Worm (Caenorhabditis elegans) whole organism, late embryonic: ENCODE results near the gene asp-18.

ENCODE experiments used
- C38D4.7 ChIP-seq: fragments of 200-800 bp; sonication (Bioruptor generic); optimal IDR thresholded peaks from 2 replicates; lab custom pipeline; 2018; ENCODE audit warnings: mild to moderate bottlenecking, missing genetic modification characterization, moderate library complexity, missing compliant biosample characterization
- F13H6.1 ChIP-seq: sonication (generic microtip); optimal IDR thresholded peaks from 2 replicates; lab custom pipeline; 2016; ENCODE audit warnings: missing genetic modification characterization, missing compliant biosample characterization
- T23F11.4 ChIP-seq: fragments of 200-800 bp; sonication (Bioruptor generic); optimal IDR thresholded peaks from 2 replicates; lab custom pipeline; 2018; ENCODE audit warnings: mild to moderate bottlenecking, missing genetic modification characterization, missing compliant biosample characterization
- ama-1 ChIP-seq: fragments of 150-350 bp; optimal IDR thresholded peaks from 2 replicates; lab custom pipeline; 2014
- ceh-14 ChIP-seq: sonication (generic microtip); optimal IDR thresholded peaks from 2 replicates; lab custom pipeline; 2016; ENCODE audit warnings: missing genotype, missing genetic modification characterization, missing compliant biosample characterization
- ceh-18 ChIP-seq: sonication (generic microtip); optimal IDR thresholded peaks from 2 replicates; lab custom pipeline; 2016; ENCODE audit warnings: missing genetic modification characterization, missing compliant biosample characterization
- ceh-19 ChIP-seq: fragments of 200-800 bp; sonication (Bioruptor generic); optimal IDR thresholded peaks from 2 replicates; lab custom pipeline; 2018; ENCODE audit warnings: mild to moderate bottlenecking, missing genetic modification characterization, missing compliant biosample characterization
- ceh-22 ChIP-seq: sonication (generic microtip); optimal IDR thresholded peaks from 2 replicates; lab custom pipeline; 2017; ENCODE audit warnings: missing biosample characterization, missing genetic modification characterization
- ceh-31 ChIP-seq: sonication (generic microtip); optimal IDR thresholded peaks from 2 replicates; lab custom pipeline; 2016; ENCODE audit warnings: missing genetic modification characterization, missing compliant biosample characterization
- ceh-45 ChIP-seq: fragments of 200-800 bp; sonication (Bioruptor generic); IDR thresholded peaks from 2 replicates; pipeline ENCODE4 v1.3.6; 2022; ENCODE audit warnings: missing genetic modification reagents, missing genetic modification characterization, missing compliant biosample characterization
- ceh-48 ChIP-seq: sonication (generic microtip); optimal IDR thresholded peaks from 2 replicates; lab custom pipeline; 2016; ENCODE audit warnings: missing genetic modification characterization, inconsistent platforms, missing compliant biosample characterization
- ceh-9 ChIP-seq: sonication (generic microtip); optimal IDR thresholded peaks from 2 replicates; lab custom pipeline; 2016; ENCODE audit warnings: mild to moderate bottlenecking, missing genetic modification characterization, inconsistent platforms, missing compliant biosample characterization
- elt-2 ChIP-seq: sonication (generic microtip); optimal IDR thresholded peaks from 2 replicates; lab custom pipeline; 2016; ENCODE audit warnings: missing genetic modification reagents, missing genetic modification characterization, missing compliant biosample characterization
- ets-4 ChIP-seq: sonication (generic microtip); optimal IDR thresholded peaks from 2 replicates; lab custom pipeline; 2016; ENCODE audit warnings: missing genetic modification characterization, missing compliant biosample characterization
- eyg-1 ChIP-seq: sonication (generic microtip); optimal IDR thresholded peaks from 2 replicates; lab custom pipeline; 2016; ENCODE audit warnings: missing genotype, missing genetic modification characterization, missing compliant biosample characterization
- hlh-13 ChIP-seq: fragments of 200-800 bp; sonication (Bioruptor generic); optimal IDR thresholded peaks from 2 replicates; lab custom pipeline; 2018; ENCODE audit warnings: mild to moderate bottlenecking, missing genetic modification characterization, missing compliant biosample characterization
- hlh-15 ChIP-seq: sonication (generic microtip); optimal IDR thresholded peaks from 2 replicates; lab custom pipeline; 2016; ENCODE audit warnings: missing genetic modification characterization, missing compliant biosample characterization
- hlh-6 ChIP-seq: sonication (generic microtip); optimal IDR thresholded peaks from 2 replicates; lab custom pipeline; 2016; ENCODE audit warnings: missing genotype, missing genetic modification characterization, missing compliant biosample characterization
- lim-6 ChIP-seq: sonication (generic microtip); optimal IDR thresholded peaks from 2 replicates; lab custom pipeline; 2016; ENCODE audit warnings: missing genetic modification characterization, missing compliant biosample characterization
- madf-2 ChIP-seq: sonication (generic microtip); optimal IDR thresholded peaks from 2 replicates; lab custom pipeline; 2017; ENCODE audit warnings: missing genetic modification characterization, missing compliant biosample characterization
- nfya-1 ChIP-seq: sonication (generic microtip); optimal IDR thresholded peaks from 2 replicates; lab custom pipeline; 2017; ENCODE audit warnings: missing genetic modification characterization, mild to moderate bottlenecking, missing compliant biosample characterization, antibody characterized with exemption, moderate library complexity
- nhr-11 ChIP-seq: fragments of 150-350 bp; optimal IDR thresholded peaks from 2 replicates; lab custom pipeline; 2014; ENCODE audit warnings: missing biosample characterization, missing genetic modification characterization
- nhr-232 ChIP-seq: sonication (generic microtip); optimal IDR thresholded peaks from 2 replicates; lab custom pipeline; 2016; ENCODE audit warnings: missing genetic modification characterization, missing compliant biosample characterization
- pha-4 ChIP-seq: fragments of 150-350 bp; optimal IDR thresholded peaks from 2 replicates; lab custom pipeline; 2018; ENCODE audit warnings: missing biosample characterization, missing genetic modification reagents, missing genetic modification characterization
- pros-1 ChIP-seq: fragments of 150-350 bp; optimal IDR thresholded peaks from 2 replicates; lab custom pipeline; 2014; ENCODE audit warnings: missing biosample characterization, missing genetic modification reagents, missing genetic modification characterization
- rnt-1 ChIP-seq: sonication (generic microtip); optimal IDR thresholded peaks from 2 replicates; lab custom pipeline; 2016; ENCODE audit warnings: missing genetic modification characterization, missing compliant biosample characterization
- sox-2 ChIP-seq: fragments of 200-800 bp; sonication (Bioruptor generic); IDR thresholded peaks from 2 replicates; pipeline ENCODE4 v1.3.6; 2022; ENCODE audit warnings: missing genetic modification reagents, missing genetic modification characterization, missing compliant biosample characterization
- tbx-7 ChIP-seq: sonication (generic microtip); optimal IDR thresholded peaks from 2 replicates; lab custom pipeline; 2016; ENCODE audit warnings: missing genotype, missing genetic modification characterization, missing compliant biosample characterization
- ttx-3 ChIP-seq: sonication (generic microtip); optimal IDR thresholded peaks from 2 replicates; lab custom pipeline; 2016; ENCODE audit warnings: missing genetic modification reagents, missing genetic modification characterization, missing compliant biosample characterization
- unc-3 ChIP-seq, 2 experiments: fragments of 200-800 bp in 1 of 2; sonication (Bioruptor generic) in 1 of 2; sonication (generic microtip) in 1 of 2; conservative IDR thresholded peaks in 1 of 2; optimal IDR thresholded peaks in 1 of 2; 2 replicates each; pipeline versions ENCODE4 v1.3.6 to Lab custom; 2016 to 2022; ENCODE audit warnings: missing compliant biosample characterization in 2 of 2, missing genetic modification characterization in 2 of 2, missing genetic modification reagents in 1 of 2
- unc-42 ChIP-seq: sonication (generic microtip); optimal IDR thresholded peaks from 2 replicates; lab custom pipeline; 2016; ENCODE audit warnings: missing genotype, missing genetic modification characterization, missing compliant biosample characterization
- zip-5 ChIP-seq: sonication (generic microtip); optimal IDR thresholded peaks from 2 replicates; lab custom pipeline; 2016; ENCODE audit warnings: missing genetic modification characterization, missing compliant biosample characterization

asp-18 gene

ce11 chrV:18731579-18732041 lies at the start of gene asp-18, which contains the start of gene scl-19:
Gene asp-18 (minus strand): TSS chrV:18731679.
Gene scl-19 (plus strand): TSS chrV:18731991.
- TF ChIP-seq madf-2 (tag; lab: Kevin White, UChicago), result no peak
- no peak for TF ChIP-seq eyg-1 (tag; lab: Kevin White, UChicago)
- TF ChIP-seq unc-42, result no peak
- no peak for TF ChIP-seq nhr-11 (tag; lab: Kevin White, UChicago)
- TF ChIP-seq hlh-15 (tag; lab: Kevin White, UChicago), result no peak
- TF ChIP-seq tbx-7 (tag; lab: Kevin White, UChicago), result no peak
- TF ChIP-seq hlh-13 (GFP tag; lab: Kevin White, UChicago), result no peak
- no peak for TF ChIP-seq sox-2 (GFP tag; lab: Robert Waterston, UW)
- TF ChIP-seq, all 69 proteins: peak for 0

ce11 chrV:18780605-18781004 lies 49.1 kb upstream of the asp-18 start:
- TF ChIP-seq unc-42, result no peak
- TF ChIP-seq madf-2 (tag; lab: Kevin White, UChicago), result no peak
- TF ChIP-seq lim-6 (tag; lab: Kevin White, UChicago), result no peak
- TF ChIP-seq hlh-6 (tag; lab: Kevin White, UChicago), result no peak

ce11 chrV:18776245-18776737 lies 44.8 kb upstream of the asp-18 start, which contains the start of gene Y17D7B.4:
Gene Y17D7B.4 (minus strand): TSS chrV:18776687.
- no peak for TF ChIP-seq ceh-18
- no peak for TF ChIP-seq nhr-232
- no peak for TF ChIP-seq ceh-31 (tag; lab: Kevin White, UChicago)
- no peak for TF ChIP-seq elt-2
- TF ChIP-seq ceh-48 (tag; lab: Kevin White, UChicago), result no peak
- no peak for TF ChIP-seq ceh-14

- TF ChIP-seq unc-3 (GFP tag; conservative IDR thresholded peaks at IDR 0.05; lab: Robert Waterston, UW), result no peak
- no peak for TF ChIP-seq unc-3 (tag; optimal IDR thresholded peaks at IDR 0.05; lab: Kevin White, UChicago)
Measured at ce11 chrV:18772761-18773160, 41.3 kb upstream of the asp-18 start, which contains the start of gene clec-257. Gene clec-257 (plus strand): TSS chrV:18773061.

ce11 chrV:18771804-18772386 lies 40.4 kb upstream of the asp-18 start:
- TF ChIP-seq C38D4.7 (no peak), ceh-9 (tag; lab: Kevin White, UChicago) (no peak), T23F11.4 (GFP tag; lab: Kevin White, UChicago) (no peak), ama-1 (no peak), unc-3 (GFP tag; conservative IDR thresholded peaks at IDR 0.05; lab: Robert Waterston, UW) (no peak), unc-3 (tag; optimal IDR thresholded peaks at IDR 0.05; lab: Kevin White, UChicago) (no peak), ceh-45 (no peak), ceh-48 (tag; lab: Kevin White, UChicago) (no peak), ttx-3 (tag; lab: Kevin White, UChicago) (no peak), pha-4 (tag; lab: Kevin White, UChicago) (no peak), nfya-1 (tag; lab: Kevin White, UChicago) (no peak), tbx-7 (tag; lab: Kevin White, UChicago) (no peak), ceh-22 (tag; lab: Kevin White, UChicago) (no peak), zip-5 (tag; lab: Kevin White, UChicago) (no peak), madf-2 (tag; lab: Kevin White, UChicago) (no peak), F13H6.1 (tag; lab: Kevin White, UChicago) (no peak), pros-1 (tag; lab: Kevin White, UChicago) (no peak), rnt-1 (tag; lab: Kevin White, UChicago) (no peak), ets-4 (tag; lab: Kevin White, UChicago) (no peak), ceh-19 (GFP tag; lab: Kevin White, UChicago) (no peak)
